Worm (Caenorhabditis elegans) whole organism, L4 larva: ENCODE data around the gene blos-7.

ENCODE experiments used
- D1046.2 ChIP-seq: fragments of 200-800 bp; sonication (Bioruptor generic); IDR thresholded peaks from 2 replicates; pipeline ENCODE4 v1.3.6; 2022; ENCODE audit warnings: missing genetic modification characterization, missing compliant biosample characterization
- F10B5.3 ChIP-seq: sonication (generic microtip); optimal IDR thresholded peaks from 2 replicates; lab custom pipeline; 2016; ENCODE audit warnings: mild to moderate bottlenecking, missing genetic modification characterization, missing compliant biosample characterization
- Y105C5A.15 ChIP-seq: fragments of 200-800 bp; sonication (Bioruptor generic); IDR thresholded peaks from 2 replicates; pipeline ENCODE4 v1.3.6; 2022; ENCODE audit warnings: missing genetic modification characterization, missing compliant biosample characterization
- Y75B8A.6 ChIP-seq: fragments of 200-800 bp; sonication (Bioruptor generic); IDR thresholded peaks from 2 replicates; pipeline ENCODE4 v1.3.6; 2022; ENCODE audit warnings: missing genetic modification reagents, missing genetic modification characterization, missing compliant biosample characterization
- ZK546.5 ChIP-seq, 2 experiments: sonication (generic microtip); optimal IDR thresholded peaks; 2 replicates each; lab custom pipeline; 2017; ENCODE audit warnings: missing biosample characterization in 2 of 2, missing genetic modification characterization in 2 of 2
- aha-1 ChIP-seq: fragments of 150-350 bp; peaks from one replicate; lab custom pipeline; 2014; ENCODE audit warnings: missing biosample characterization, missing genetic modification characterization
- ama-1 ChIP-seq: fragments of 150-350 bp; optimal IDR thresholded peaks from 2 replicates; lab custom pipeline; 2014; ENCODE audit warnings: inconsistent platforms, mixed read lengths
- ceh-28 ChIP-seq: fragments of 150-350 bp; optimal IDR thresholded peaks from 2 replicates; lab custom pipeline; 2014; ENCODE audit warnings: missing biosample characterization, missing genetic modification reagents, missing genetic modification characterization
- ces-1 ChIP-seq: fragments of 150-350 bp; sonication (generic microtip); optimal IDR thresholded peaks from 4 replicates; lab custom pipeline; 2014; ENCODE audit warnings: missing biosample characterization, missing genetic modification reagents, missing genetic modification characterization
- ctbp-1 ChIP-seq: fragments of 200-800 bp; sonication (Bioruptor generic); IDR thresholded peaks from 2 replicates; pipeline ENCODE4 v1.3.6; 2022; ENCODE audit warnings: missing genetic modification reagents, missing genetic modification characterization, missing compliant biosample characterization
- daf-19 ChIP-seq: fragments of 200-800 bp; sonication (Bioruptor generic); conservative IDR thresholded peaks from 2 replicates; pipeline ENCODE4 v1.3.6; 2022; ENCODE audit warnings: missing genetic modification characterization, missing compliant biosample characterization
- dmd-6 ChIP-seq: fragments of 200-800 bp; sonication (Bioruptor generic); IDR thresholded peaks from 2 replicates; pipeline ENCODE4 v1.3.6; 2022; ENCODE audit warnings: missing genetic modification reagents, missing genetic modification characterization, missing compliant biosample characterization
- dmd-8 ChIP-seq: fragments of 200-800 bp; sonication (Bioruptor generic); IDR thresholded peaks from 2 replicates; pipeline ENCODE4 v1.3.6; 2022; ENCODE audit warnings: missing genetic modification characterization, missing compliant biosample characterization
- dmd-9 ChIP-seq: fragments of 200-800 bp; sonication (Bioruptor generic); IDR thresholded peaks from 2 replicates; pipeline ENCODE4 v1.3.6; 2022; ENCODE audit warnings: missing genetic modification reagents, missing genetic modification characterization, missing compliant biosample characterization
- duxl-1 ChIP-seq: sonication (generic microtip); optimal IDR thresholded peaks from 2 replicates; lab custom pipeline; 2016; ENCODE audit warnings: mild to moderate bottlenecking, missing genetic modification characterization, moderate library complexity, missing compliant biosample characterization; ENCODE audit not compliant: poor library complexity
- egl-27 ChIP-seq: sonication (generic microtip); optimal IDR thresholded peaks from 3 replicates; lab custom pipeline; 2017; ENCODE audit warnings: missing biosample characterization, missing genetic modification reagents, missing genetic modification characterization
- egl-43 ChIP-seq: fragments of 200-800 bp; sonication (Bioruptor generic); IDR thresholded peaks from 2 replicates; pipeline ENCODE4 v1.3.6; 2022; ENCODE audit warnings: missing genetic modification reagents, missing genetic modification characterization, missing compliant biosample characterization
- fkh-10 ChIP-seq: fragments of 150-350 bp; optimal IDR thresholded peaks from 2 replicates; lab custom pipeline; 2014; ENCODE audit warnings: missing biosample characterization, missing genetic modification reagents, missing genetic modification characterization
- lin-38 ChIP-seq: fragments of 200-800 bp; sonication (Bioruptor generic); IDR thresholded peaks from 2 replicates; pipeline ENCODE4 v1.3.6; 2022; ENCODE audit warnings: missing genetic modification reagents, missing genetic modification characterization, missing compliant biosample characterization
- madf-9 ChIP-seq: fragments of 200-800 bp; sonication (Bioruptor generic); conservative IDR thresholded peaks from 2 replicates; pipeline ENCODE4 v1.3.6; 2022; ENCODE audit warnings: missing genetic modification reagents, missing genetic modification characterization, missing compliant biosample characterization
- mxl-3 ChIP-seq: fragments of 200-800 bp; sonication (Bioruptor generic); optimal IDR thresholded peaks from 2 replicates; lab custom pipeline; 2018; ENCODE audit warnings: mild to moderate bottlenecking, missing genetic modification characterization, missing compliant biosample characterization
- nhr-102 ChIP-seq: sonication (generic microtip); optimal IDR thresholded peaks from 2 replicates; lab custom pipeline; 2016; ENCODE audit warnings: mild to moderate bottlenecking, missing genetic modification characterization, moderate library complexity, missing compliant biosample characterization
- nhr-111 ChIP-seq: fragments of 200-800 bp; sonication (Bioruptor generic); optimal IDR thresholded peaks from 2 replicates; lab custom pipeline; 2018; ENCODE audit warnings: mild to moderate bottlenecking, missing genetic modification characterization, missing compliant biosample characterization
- nhr-41 ChIP-seq: fragments of 200-800 bp; sonication (Bioruptor generic); IDR thresholded peaks from 2 replicates; pipeline ENCODE4 v1.3.6; 2022; ENCODE audit warnings: missing genetic modification reagents, missing genetic modification characterization, missing compliant biosample characterization
- rbr-2 ChIP-seq: sonication (generic microtip); optimal IDR thresholded peaks from 2 replicates; lab custom pipeline; 2016; ENCODE audit warnings: missing genotype, missing genetic modification characterization, missing compliant biosample characterization
- set-16 ChIP-seq: fragments of 200-800 bp; sonication (Bioruptor generic); IDR thresholded peaks from 2 replicates; pipeline ENCODE4 v1.3.6; 2022; ENCODE audit warnings: missing genetic modification reagents, missing genetic modification characterization, missing compliant biosample characterization
- spr-1 ChIP-seq: sonication (generic microtip); optimal IDR thresholded peaks from 2 replicates; lab custom pipeline; 2016; ENCODE audit warnings: mild to moderate bottlenecking, missing genetic modification characterization, missing compliant biosample characterization
- tra-1 ChIP-seq: fragments of 200-800 bp; sonication (Bioruptor generic); IDR thresholded peaks from 2 replicates; pipeline ENCODE4 v1.3.6; 2022; ENCODE audit warnings: missing genetic modification reagents, missing genetic modification characterization, missing compliant biosample characterization
- unc-39 ChIP-seq: sonication (generic microtip); optimal IDR thresholded peaks from 2 replicates; lab custom pipeline; 2017; ENCODE audit warnings: missing biosample characterization, missing genetic modification characterization
- unc-62 ChIP-seq, 3 experiments: fragments of 150-350 bp in 1 of 3; sonication (generic microtip); optimal IDR thresholded peaks in 2 of 3; peaks in 1 of 3; 1 replicate in 1 of 3; 2 replicates in 2 of 3; lab custom pipeline; 2014 to 2017; ENCODE audit warnings: missing biosample characterization in 3 of 3, missing genetic modification characterization in 3 of 3, missing genetic modification reagents in 3 of 3, missing genotype in 1 of 3
- vab-7 ChIP-seq: fragments of 200-800 bp; sonication (Bioruptor generic); IDR thresholded peaks from 2 replicates; pipeline ENCODE4 v1.3.6; 2022; ENCODE audit warnings: missing genetic modification reagents, missing genetic modification characterization, missing compliant biosample characterization
- zag-1 ChIP-seq: fragments of 150-350 bp; optimal IDR thresholded peaks from 2 replicates; lab custom pipeline; 2014; ENCODE audit warnings: missing biosample characterization, missing genetic modification characterization
- zip-2 ChIP-seq: fragments of 150-350 bp; optimal IDR thresholded peaks from 2 replicates; lab custom pipeline; 2014; ENCODE audit warnings: missing biosample characterization, missing genetic modification characterization

Gene blos-7

ce11 chrIV:3582806-3583205 lies at the start of gene blos-7:
blos-7 (minus strand) TSS chrIV:3582906.
- TF ChIP-seq set-16 (GFP tag; lab: Robert Waterston, UW) (0 out of 2 replicates have a peak, but pooled peaks have one; percentile 14), tra-1 (GFP tag; lab: Robert Waterston, UW) (0 out of 2 replicates have a peak, but pooled peaks have one; percentile 26)

- TF ChIP-seq unc-62 (GFP tag; optimal IDR thresholded peaks at IDR 0.05 in 1 of 2; lab: Kevin White, UChicago) (peak in 1 of 2 experiments; percentile 95), unc-62 (tag; optimal IDR thresholded peaks at IDR 0.05; lab: Kevin White, UChicago) (no peak), Y75B8A.6 (no peak)
Measured at ce11 chrIV:3632475-3632874, 49.8 kb upstream of the blos-7 start.

ce11 chrIV:3628896-3629641 lies 46.4 kb upstream of the blos-7 start:
- TF ChIP-seq set-16 (GFP tag; lab: Robert Waterston, UW) (peak; percentile 86), dmd-6 (GFP tag; lab: Robert Waterston, UW) (no peak), ceh-28 (tag; lab: Kevin White, UChicago) (peak; percentile 87)

ce11 chrIV:3626447-3626846 lies 43.7 kb upstream of the blos-7 start:
- TF ChIP-seq Y105C5A.15 (GFP tag; lab: Robert Waterston, UW) (no peak), fkh-10 (peak; percentile 47), ces-1 (GFP tag; lab: Kevin White, UChicago) (peak; percentile 58)

ce11 chrIV:3624597-3624996 lies 41.9 kb upstream of the blos-7 start, which contains the start of the genes cha-1 and unc-17:
cha-1 (minus strand) TSS chrIV:3624697.
unc-17 (minus strand) TSS chrIV:3624699.
- TF ChIP-seq Y75B8A.6 (no peak), dmd-8 (GFP tag; lab: Robert Waterston, UW) (no peak), nhr-111 (GFP tag; lab: Kevin White, UChicago) (no peak), mxl-3 (no peak), lin-38 (GFP tag; lab: Robert Waterston, UW) (no peak), D1046.2 (GFP tag; lab: Robert Waterston, UW) (no peak), aha-1 (tag; lab: Kevin White, UChicago) (no peak), vab-7 (GFP tag; lab: Robert Waterston, UW) (no peak), zag-1 (tag; lab: Kevin White, UChicago) (no peak)

ce11 chrIV:3621805-3622355 lies 39.2 kb upstream of the blos-7 start:
- TF ChIP-seq egl-43 (GFP tag; lab: Robert Waterston, UW) (0 out of 2 replicates have a peak, but pooled peaks have one; percentile 23), duxl-1 (tag; lab: Kevin White, UChicago) (no peak), ces-1 (GFP tag; lab: Kevin White, UChicago) (no peak), nhr-41 (no peak), unc-62 (GFP tag; optimal IDR thresholded peaks at IDR 0.05 in 1 of 2; lab: Kevin White, UChicago) (peak in 1 of 2 experiments; percentile 57), unc-62 (tag; optimal IDR thresholded peaks at IDR 0.05; lab: Kevin White, UChicago) (no peak), F10B5.3 (tag; lab: Kevin White, UChicago) (no peak), rbr-2 (no peak), daf-19 (GFP tag; lab: Robert Waterston, UW) (no peak), ZK546.5 (tag; optimal IDR thresholded peaks at IDR 0.05; lab: Kevin White, UChicago) (no peak), egl-27 (tag; lab: Kevin White, UChicago) (no peak), unc-39 (no peak), ctbp-1 (GFP tag; lab: Robert Waterston, UW) (peak; percentile 9; the same call in 1 of the 2 replicates), set-16 (GFP tag; lab: Robert Waterston, UW) (no peak), zip-2 (tag; lab: Kevin White, UChicago) (no peak), aha-1 (tag; lab: Kevin White, UChicago) (peak; percentile 67), madf-9 (GFP tag; lab: Robert Waterston, UW) (no peak), Y75B8A.6 (no peak), ama-1 (lab: Kevin White, UChicago) (no peak), dmd-9 (GFP tag; lab: Robert Waterston, UW) (no peak), spr-1 (tag; lab: Kevin White, UChicago) (no peak), nhr-102 (tag; lab: Kevin White, UChicago) (no peak)
